Worm (Caenorhabditis elegans) whole organism, L3 larva: ENCODE results near the gene F08G12.3.

Experiments used
- R02D3.7 ChIP-seq: fragments of 150-350 bp; optimal IDR thresholded peaks from 2 replicates; lab custom pipeline; 2014; ENCODE audit warnings: missing biosample characterization, missing genetic modification characterization
- ama-1 ChIP-seq: fragments of 150-350 bp; optimal IDR thresholded peaks from 2 replicates; lab custom pipeline; 2018
- ceh-28 ChIP-seq: fragments of 150-350 bp; optimal IDR thresholded peaks from 2 replicates; lab custom pipeline; 2014; ENCODE audit warnings: missing biosample characterization, missing genetic modification reagents, missing genetic modification characterization
- egl-5 ChIP-seq: fragments of 150-350 bp; optimal IDR thresholded peaks from 2 replicates; lab custom pipeline; 2017; ENCODE audit warnings: missing biosample characterization, missing genetic modification reagents, missing genetic modification characterization, inconsistent platforms
- elt-1 ChIP-seq: fragments of 150-350 bp; optimal IDR thresholded peaks from 2 replicates; lab custom pipeline; 2014; ENCODE audit warnings: missing biosample characterization, missing genetic modification characterization
- elt-2 ChIP-seq: sonication (generic microtip); optimal IDR thresholded peaks from 2 replicates; lab custom pipeline; 2016; ENCODE audit warnings: missing genetic modification reagents, mild to moderate bottlenecking, missing genetic modification characterization, missing compliant biosample characterization
- eor-1 ChIP-seq, 2 experiments: fragments of 150-350 bp; optimal IDR thresholded peaks; 2 replicates each; lab custom pipeline; 2014 to 2018; ENCODE audit warnings: missing biosample characterization in 2 of 2, missing genetic modification characterization in 2 of 2
- fkh-10 ChIP-seq: sonication (generic microtip); optimal IDR thresholded peaks from 2 replicates; lab custom pipeline; 2017; ENCODE audit warnings: missing biosample characterization, missing genetic modification reagents, missing genetic modification characterization
- fos-1 ChIP-seq: fragments of 150-350 bp; optimal IDR thresholded peaks from 2 replicates; lab custom pipeline; 2014; ENCODE audit warnings: missing biosample characterization, missing genetic modification characterization
- lin-15B ChIP-seq: fragments of 150-350 bp; optimal IDR thresholded peaks from 2 replicates; lab custom pipeline; 2014; ENCODE audit warnings: missing biosample characterization, missing genetic modification characterization
- lin-39 ChIP-seq: fragments of 150-350 bp; optimal IDR thresholded peaks from 2 replicates; lab custom pipeline; 2018; ENCODE audit warnings: missing biosample characterization, missing genetic modification reagents, missing genetic modification characterization
- lsy-12 ChIP-seq: sonication (generic microtip); optimal IDR thresholded peaks from 2 replicates; lab custom pipeline; 2016; ENCODE audit warnings: mild to moderate bottlenecking, missing genetic modification characterization, missing compliant biosample characterization
- mml-1 ChIP-seq: fragments of 150-350 bp; sonication (generic microtip); optimal IDR thresholded peaks from 3 replicates; lab custom pipeline; 2014; ENCODE audit warnings: missing biosample characterization, missing genetic modification characterization
- nhr-11 ChIP-seq: fragments of 150-350 bp; optimal IDR thresholded peaks from 2 replicates; lab custom pipeline; 2014; ENCODE audit warnings: missing biosample characterization, missing genetic modification characterization
- nhr-12 ChIP-seq: fragments of 150-350 bp; optimal IDR thresholded peaks from 2 replicates; lab custom pipeline; 2014; ENCODE audit warnings: missing biosample characterization, missing genetic modification characterization
- nhr-237 ChIP-seq: fragments of 150-350 bp; optimal IDR thresholded peaks from 2 replicates; lab custom pipeline; 2014; ENCODE audit warnings: missing biosample characterization, missing genetic modification characterization
- nhr-25 ChIP-seq: sonication (generic microtip); optimal IDR thresholded peaks from 2 replicates; lab custom pipeline; 2017; ENCODE audit warnings: missing biosample characterization, missing genetic modification characterization
- nhr-28 ChIP-seq: fragments of 150-350 bp; optimal IDR thresholded peaks from 2 replicates; lab custom pipeline; 2014; ENCODE audit warnings: missing biosample characterization, missing genetic modification characterization
- nhr-67 ChIP-seq: fragments of 150-350 bp; optimal IDR thresholded peaks from 2 replicates; lab custom pipeline; 2014; ENCODE audit warnings: missing biosample characterization, missing genetic modification characterization
- nhr-76 ChIP-seq: fragments of 150-350 bp; sonication (generic microtip); optimal IDR thresholded peaks from 5 replicates; lab custom pipeline; 2014; ENCODE audit warnings: missing biosample characterization, missing genetic modification characterization
- nhr-77 ChIP-seq: fragments of 150-350 bp; optimal IDR thresholded peaks from 2 replicates; lab custom pipeline; 2014; ENCODE audit warnings: missing biosample characterization, missing genetic modification characterization
- pha-4 ChIP-seq: fragments of 150-350 bp; optimal IDR thresholded peaks from 2 replicates; lab custom pipeline; 2014; ENCODE audit warnings: missing biosample characterization, missing genetic modification reagents, missing genetic modification characterization
- pqm-1 ChIP-seq: fragments of 150-350 bp; optimal IDR thresholded peaks from 2 replicates; lab custom pipeline; 2017; ENCODE audit warnings: missing biosample characterization, missing genetic modification characterization, inconsistent platforms
- sea-2 ChIP-seq: fragments of 150-350 bp; sonication (generic microtip); optimal IDR thresholded peaks from 4 replicates; lab custom pipeline; 2014; ENCODE audit warnings: missing biosample characterization, missing genetic modification reagents, missing genetic modification characterization
- unc-62 ChIP-seq: fragments of 150-350 bp; sonication (generic microtip); optimal IDR thresholded peaks from 4 replicates; lab custom pipeline; 2014; ENCODE audit warnings: missing biosample characterization, missing genetic modification reagents, missing genetic modification characterization

The F08G12.3 gene

DNA sequence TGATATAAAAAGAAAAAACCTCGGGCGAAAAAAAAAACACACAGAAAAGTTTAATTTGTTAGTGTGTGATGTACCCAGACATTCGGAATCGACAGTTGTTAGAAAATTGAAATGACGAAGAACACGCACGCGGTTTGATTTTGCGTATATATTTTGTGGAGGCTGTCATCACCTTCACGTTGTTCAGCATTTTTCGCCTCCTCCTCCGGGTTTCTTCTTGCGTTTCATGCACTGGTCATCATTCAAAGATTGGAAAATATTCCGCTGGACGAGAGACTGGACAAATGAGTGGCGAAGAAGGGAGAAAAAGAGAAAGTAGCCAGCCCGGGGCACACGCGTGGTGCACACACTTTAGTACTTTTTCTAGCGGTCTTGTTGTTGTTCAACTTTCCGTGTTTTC is 44.8 kb downstream of the F08G12.3 start:
- TF ChIP-seq lin-15B (tag; lab: Kevin White, UChicago) (no peak), elt-1 (tag; lab: Kevin White, UChicago) (no peak), nhr-12 (no peak), lin-39 (peak; percentile 5), nhr-76 (tag; lab: Kevin White, UChicago) (no peak), fkh-10 (no peak), ama-1 (lab: Kevin White, UChicago) (no peak), egl-5 (peak; percentile 7), unc-62 (GFP tag; lab: Kevin White, UChicago) (no peak), mml-1 (tag; lab: Kevin White, UChicago) (no peak), pha-4 (tag; lab: Kevin White, UChicago) (no peak), nhr-67 (tag; lab: Kevin White, UChicago) (no peak), nhr-25 (tag; lab: Kevin White, UChicago) (no peak)

DNA sequence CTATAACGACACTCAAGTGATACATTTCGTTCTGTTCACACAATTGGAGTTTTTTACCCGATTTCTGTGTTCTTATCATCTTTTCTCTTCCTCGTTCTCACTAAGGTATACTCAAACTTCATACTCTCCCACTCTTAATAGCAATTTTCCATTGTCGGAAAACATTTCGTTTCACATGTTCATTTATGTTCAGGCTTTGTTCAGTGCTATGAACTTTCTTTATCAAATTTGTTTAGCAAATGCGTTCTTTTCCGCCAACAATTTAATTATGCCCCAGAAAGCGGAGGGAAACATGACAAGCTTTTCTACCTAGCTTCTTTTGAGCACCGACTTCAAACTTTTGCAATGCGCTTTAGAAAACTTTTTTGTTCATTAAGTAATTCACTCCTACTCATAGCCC is 45.4 kb downstream of the F08G12.3 start:
- peak; percentile 52 for TF ChIP-seq elt-2 (tag; lab: Kevin White, UChicago)
- no peak for TF ChIP-seq nhr-11 (tag; lab: Kevin White, UChicago)

ce11 chrX:11346155-11346554 is 46.1 kb downstream of the F08G12.3 start, which contains the start of gene oct-2:
TSS of gene oct-2 (plus strand) at chrX:11346455.
- TF ChIP-seq nhr-28 (tag; lab: Kevin White, UChicago) (no peak), nhr-77 (tag; lab: Kevin White, UChicago) (no peak)

DNA sequence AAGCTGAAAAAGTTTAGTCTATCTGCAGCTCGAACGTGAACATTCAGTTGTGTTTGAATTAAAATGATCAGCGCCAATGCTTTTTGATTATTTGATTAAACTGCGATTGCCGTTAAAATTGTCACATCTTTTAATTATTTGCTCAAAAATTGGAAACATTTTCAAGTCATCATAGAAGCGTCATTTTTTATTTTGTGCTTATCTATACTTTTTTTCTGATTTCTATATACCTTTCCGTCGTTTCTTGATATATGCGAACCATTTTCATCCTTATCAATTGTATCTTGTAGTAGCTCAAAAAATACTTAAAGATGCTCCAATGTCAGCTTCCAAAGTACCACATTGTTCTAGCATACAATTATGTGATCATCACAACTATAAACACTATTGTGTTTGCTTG is 51.2 kb downstream of the F08G12.3 start:
- TF ChIP-seq unc-62 (GFP tag; lab: Kevin White, UChicago) (no peak), elt-2 (tag; lab: Kevin White, UChicago) (peak; percentile 91), sea-2 (GFP tag; lab: Kevin White, UChicago) (no peak), R02D3.7 (no peak), fos-1 (tag; lab: Kevin White, UChicago) (no peak), eor-1 (tag; optimal IDR thresholded peaks at IDR 0.05; lab: Kevin White, UChicago) (no peak), pqm-1 (tag; lab: Kevin White, UChicago) (peak; percentile 21), lsy-12 (tag; lab: Kevin White, UChicago) (no peak), nhr-237 (no peak), ceh-28 (no peak)
